Worm (Caenorhabditis elegans) whole organism, late embryonic: ENCODE measurements around the gene serp-1.2.

Experiments used
- C38D4.7 ChIP-seq: fragments of 200-800 bp; sonication (Bioruptor generic); optimal IDR thresholded peaks from 2 replicates; lab custom pipeline; 2018; ENCODE audit warnings: mild to moderate bottlenecking, missing genetic modification characterization, moderate library complexity, missing compliant biosample characterization
- Y22D7AL.16 ChIP-seq: sonication (generic microtip); optimal IDR thresholded peaks from 2 replicates; lab custom pipeline; 2016; ENCODE audit warnings: missing genetic modification characterization, missing compliant biosample characterization
- ceh-14 ChIP-seq: sonication (generic microtip); optimal IDR thresholded peaks from 2 replicates; lab custom pipeline; 2016; ENCODE audit warnings: missing genotype, missing genetic modification characterization, missing compliant biosample characterization
- ceh-19 ChIP-seq: fragments of 200-800 bp; sonication (Bioruptor generic); optimal IDR thresholded peaks from 2 replicates; lab custom pipeline; 2018; ENCODE audit warnings: mild to moderate bottlenecking, missing genetic modification characterization, missing compliant biosample characterization
- ceh-22 ChIP-seq: sonication (generic microtip); optimal IDR thresholded peaks from 2 replicates; lab custom pipeline; 2017; ENCODE audit warnings: missing biosample characterization, missing genetic modification characterization
- ceh-24 ChIP-seq: sonication (generic microtip); optimal IDR thresholded peaks from 2 replicates; lab custom pipeline; 2016; ENCODE audit warnings: mild to moderate bottlenecking, missing genetic modification characterization, missing compliant biosample characterization
- ceh-30 ChIP-seq: fragments of 150-350 bp; optimal IDR thresholded peaks from 2 replicates; lab custom pipeline; 2014; ENCODE audit warnings: missing biosample characterization, missing genetic modification characterization
- ceh-34 ChIP-seq: sonication (generic microtip); optimal IDR thresholded peaks from 2 replicates; lab custom pipeline; 2016; ENCODE audit warnings: mild to moderate bottlenecking, missing genetic modification characterization, missing compliant biosample characterization
- ceh-6 ChIP-seq: fragments of 200-800 bp; sonication (Bioruptor generic); optimal IDR thresholded peaks from 2 replicates; lab custom pipeline; 2018; ENCODE audit warnings: mild to moderate bottlenecking, missing genetic modification characterization, missing compliant biosample characterization
- dmd-4 ChIP-seq: sonication (generic microtip); optimal IDR thresholded peaks from 2 replicates; lab custom pipeline; 2016; ENCODE audit warnings: borderline replicate concordance, missing genetic modification characterization, missing compliant biosample characterization
- elt-2 ChIP-seq: sonication (generic microtip); optimal IDR thresholded peaks from 2 replicates; lab custom pipeline; 2016; ENCODE audit warnings: missing genetic modification reagents, missing genetic modification characterization, missing compliant biosample characterization
- elt-4 ChIP-seq: sonication (generic microtip); optimal IDR thresholded peaks from 2 replicates; lab custom pipeline; 2016; ENCODE audit warnings: missing genetic modification characterization, missing compliant biosample characterization
- eyg-1 ChIP-seq: sonication (generic microtip); optimal IDR thresholded peaks from 2 replicates; lab custom pipeline; 2016; ENCODE audit warnings: missing genotype, missing genetic modification characterization, missing compliant biosample characterization
- fax-1 ChIP-seq: sonication (generic microtip); optimal IDR thresholded peaks from 2 replicates; lab custom pipeline; 2016; ENCODE audit warnings: missing genotype, missing genetic modification characterization, missing compliant biosample characterization
- fkh-10 ChIP-seq: fragments of 150-350 bp; optimal IDR thresholded peaks from 2 replicates; lab custom pipeline; 2014; ENCODE audit warnings: missing biosample characterization, missing genetic modification reagents, missing genetic modification characterization
- fkh-6 ChIP-seq: sonication (generic microtip); optimal IDR thresholded peaks from 2 replicates; lab custom pipeline; 2016; ENCODE audit warnings: missing genetic modification characterization, missing compliant biosample characterization
- gmeb-2 ChIP-seq: sonication (generic microtip); optimal IDR thresholded peaks from 2 replicates; lab custom pipeline; 2016; ENCODE audit warnings: missing genetic modification characterization, inconsistent platforms, missing compliant biosample characterization
- hlh-13 ChIP-seq: fragments of 200-800 bp; sonication (Bioruptor generic); optimal IDR thresholded peaks from 2 replicates; lab custom pipeline; 2018; ENCODE audit warnings: mild to moderate bottlenecking, missing genetic modification characterization, missing compliant biosample characterization
- hlh-6 ChIP-seq: sonication (generic microtip); optimal IDR thresholded peaks from 2 replicates; lab custom pipeline; 2016; ENCODE audit warnings: missing genotype, missing genetic modification characterization, missing compliant biosample characterization
- hlh-8 ChIP-seq: sonication (generic microtip); optimal IDR thresholded peaks from 2 replicates; lab custom pipeline; 2016; ENCODE audit warnings: missing genotype, missing genetic modification characterization, missing compliant biosample characterization
- madf-2 ChIP-seq: sonication (generic microtip); optimal IDR thresholded peaks from 2 replicates; lab custom pipeline; 2017; ENCODE audit warnings: missing genetic modification characterization, missing compliant biosample characterization
- mec-3 ChIP-seq: sonication (generic microtip); optimal IDR thresholded peaks from 2 replicates; lab custom pipeline; 2016; ENCODE audit warnings: borderline replicate concordance, missing genetic modification characterization, missing compliant biosample characterization
- nfya-1 ChIP-seq: sonication (generic microtip); optimal IDR thresholded peaks from 2 replicates; lab custom pipeline; 2017; ENCODE audit warnings: missing genetic modification characterization, mild to moderate bottlenecking, missing compliant biosample characterization, antibody characterized with exemption, moderate library complexity
- nhr-232 ChIP-seq: sonication (generic microtip); optimal IDR thresholded peaks from 2 replicates; lab custom pipeline; 2016; ENCODE audit warnings: missing genetic modification characterization, missing compliant biosample characterization
- npax-4 ChIP-seq: sonication (generic microtip); optimal IDR thresholded peaks from 2 replicates; lab custom pipeline; 2016; ENCODE audit warnings: missing genetic modification characterization, missing compliant biosample characterization
- odd-2 ChIP-seq: sonication (generic microtip); optimal IDR thresholded peaks from 2 replicates; lab custom pipeline; 2017; ENCODE audit warnings: antibody characterized with exemption, mild to moderate bottlenecking, missing genetic modification characterization, missing compliant biosample characterization
- pat-9 ChIP-seq: fragments of 200-800 bp; sonication (Bioruptor generic); optimal IDR thresholded peaks from 2 replicates; lab custom pipeline; 2018; ENCODE audit warnings: mild to moderate bottlenecking, missing genetic modification characterization, moderate library complexity, missing compliant biosample characterization
- pha-2 ChIP-seq: sonication (generic microtip); optimal IDR thresholded peaks from 2 replicates; lab custom pipeline; 2017; ENCODE audit warnings: mild to moderate bottlenecking, missing genetic modification characterization, missing compliant biosample characterization
- pqm-1 ChIP-seq: sonication (generic microtip); optimal IDR thresholded peaks from 2 replicates; lab custom pipeline; 2016; ENCODE audit warnings: missing genetic modification characterization, missing compliant biosample characterization
- rnt-1 ChIP-seq: sonication (generic microtip); optimal IDR thresholded peaks from 2 replicates; lab custom pipeline; 2016; ENCODE audit warnings: missing genetic modification characterization, missing compliant biosample characterization
- sox-2 ChIP-seq: fragments of 200-800 bp; sonication (Bioruptor generic); IDR thresholded peaks from 2 replicates; pipeline ENCODE4 v1.3.6; 2022; ENCODE audit warnings: missing genetic modification reagents, missing genetic modification characterization, missing compliant biosample characterization
- sox-4 ChIP-seq: sonication (generic microtip); optimal IDR thresholded peaks from 2 replicates; lab custom pipeline; 2017; ENCODE audit warnings: mild to moderate bottlenecking, missing genetic modification characterization, inconsistent platforms, missing compliant biosample characterization
- unc-3 ChIP-seq, 2 experiments: fragments of 200-800 bp in 1 of 2; sonication (Bioruptor generic) in 1 of 2; sonication (generic microtip) in 1 of 2; conservative IDR thresholded peaks in 1 of 2; optimal IDR thresholded peaks in 1 of 2; 2 replicates each; pipeline versions ENCODE4 v1.3.6 to Lab custom; 2016 to 2022; ENCODE audit warnings: missing compliant biosample characterization in 2 of 2, missing genetic modification characterization in 2 of 2, missing genetic modification reagents in 1 of 2
- unc-42 ChIP-seq: sonication (generic microtip); optimal IDR thresholded peaks from 2 replicates; lab custom pipeline; 2016; ENCODE audit warnings: missing genotype, missing genetic modification characterization, missing compliant biosample characterization
- unc-55 ChIP-seq: sonication (generic microtip); optimal IDR thresholded peaks from 2 replicates; lab custom pipeline; 2017; ENCODE audit warnings: missing biosample characterization, missing genetic modification reagents, missing genetic modification characterization
- unc-86 ChIP-seq: sonication (generic microtip); optimal IDR thresholded peaks from 2 replicates; lab custom pipeline; 2016; ENCODE audit warnings: missing genetic modification characterization, missing compliant biosample characterization
- zip-5 ChIP-seq: sonication (generic microtip); optimal IDR thresholded peaks from 2 replicates; lab custom pipeline; 2016; ENCODE audit warnings: missing genetic modification characterization, missing compliant biosample characterization
- ztf-16 ChIP-seq: sonication (generic microtip); optimal IDR thresholded peaks from 2 replicates; lab custom pipeline; 2017; ENCODE audit warnings: missing genetic modification characterization, missing compliant biosample characterization

Gene serp-1.2

ce11 chrIV:8211747-8212146, 13.7 kb upstream of the serp-1.2 start, which contains the start of gene C07G1.7:
C07G1.7 (minus strand) TSS chrIV:8211847.
- TF ChIP-seq fkh-10 (GFP tag; lab: Kevin White, UChicago): no peak
- no peak for TF ChIP-seq elt-4
- no peak for TF ChIP-seq gmeb-2 (tag; lab: Kevin White, UChicago)
- TF ChIP-seq pha-2 (tag; lab: Kevin White, UChicago): no peak
- TF ChIP-seq hlh-6: no peak
- TF ChIP-seq unc-86 (tag; lab: Kevin White, UChicago): no peak
- TF ChIP-seq nhr-232 (tag; lab: Kevin White, UChicago): no peak
- TF ChIP-seq hlh-13: no peak
- no peak for TF ChIP-seq odd-2 (tag; lab: Kevin White, UChicago)
- no peak for TF ChIP-seq sox-4 (tag; lab: Kevin White, UChicago)
- TF ChIP-seq mec-3 (tag; lab: Kevin White, UChicago): no peak

ce11 chrIV:8219987-8220386, 5.5 kb upstream of the serp-1.2 start, which contains the start of gene ocr-2:
ocr-2 (minus strand) TSS chrIV:8220087.
- TF ChIP-seq sox-4 (tag; lab: Kevin White, UChicago): no peak
- no peak for TF ChIP-seq Y22D7AL.16 (tag; lab: Kevin White, UChicago)
- TF ChIP-seq zip-5: no peak
- no peak for TF ChIP-seq ceh-14 (tag; lab: Kevin White, UChicago)
- TF ChIP-seq rnt-1 (tag; lab: Kevin White, UChicago): no peak
- no peak for TF ChIP-seq sox-2 (GFP tag; lab: Robert Waterston, UW)
- TF ChIP-seq C38D4.7: no peak
- no peak for TF ChIP-seq hlh-8 (tag; lab: Kevin White, UChicago)
- no peak for TF ChIP-seq nfya-1 (tag; lab: Kevin White, UChicago)
- TF ChIP-seq pat-9 (tag; lab: Kevin White, UChicago): no peak
- no peak for TF ChIP-seq dmd-4 (tag; lab: Kevin White, UChicago)
- no peak for TF ChIP-seq npax-4 (tag; lab: Kevin White, UChicago)
- no peak for TF ChIP-seq fax-1 (tag; lab: Kevin White, UChicago)
- no peak for TF ChIP-seq ztf-16 (tag; lab: Kevin White, UChicago)
- TF ChIP-seq elt-2 (tag; lab: Kevin White, UChicago): no peak
- TF ChIP-seq unc-86 (tag; lab: Kevin White, UChicago): no peak
- TF ChIP-seq ceh-30 (tag; lab: Kevin White, UChicago): no peak

DNA sequence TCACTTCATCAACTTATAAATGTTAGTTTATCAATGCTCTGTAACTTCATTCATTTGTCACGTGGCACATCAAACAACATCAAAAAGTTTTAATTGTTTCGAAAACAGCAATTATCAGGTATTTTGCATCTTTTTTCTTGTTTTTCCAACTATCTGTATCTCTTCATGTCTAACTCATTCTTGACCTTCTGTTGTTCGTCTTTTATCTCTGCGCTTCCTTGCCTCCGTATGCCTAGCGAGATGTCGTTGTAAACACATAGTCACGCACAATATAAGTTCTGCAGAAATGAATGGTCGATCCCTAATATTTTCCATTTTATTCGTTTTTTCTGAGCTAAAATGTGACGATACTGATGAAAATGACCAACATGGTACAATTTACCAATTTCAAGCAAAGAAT, 3.5 kb upstream of the serp-1.2 start, which contains the start of gene gpx-6:
TSS of gene gpx-6 (plus strand) at position 257 of the 400 bp plus-strand sequence.
- no peak for TF ChIP-seq fax-1 (tag; lab: Kevin White, UChicago)
- no peak for TF ChIP-seq unc-42
- no peak for TF ChIP-seq ceh-19
- TF ChIP-seq pat-9 (tag; lab: Kevin White, UChicago): no peak
- TF ChIP-seq madf-2 (tag; lab: Kevin White, UChicago): no peak
- no peak for TF ChIP-seq fkh-10 (GFP tag; lab: Kevin White, UChicago)
- TF ChIP-seq ceh-6: no peak
- no peak for TF ChIP-seq unc-3 (GFP tag; conservative IDR thresholded peaks at IDR 0.05; lab: Robert Waterston, UW)
- no peak for TF ChIP-seq unc-3 (tag; optimal IDR thresholded peaks at IDR 0.05; lab: Kevin White, UChicago)
- no peak for TF ChIP-seq ceh-24 (tag; lab: Kevin White, UChicago)
- TF ChIP-seq fkh-6: no peak
- TF ChIP-seq C38D4.7: no peak
- no peak for TF ChIP-seq pha-2 (tag; lab: Kevin White, UChicago)
- no peak for TF ChIP-seq eyg-1 (tag; lab: Kevin White, UChicago)
- no peak for TF ChIP-seq unc-55 (GFP tag; lab: Kevin White, UChicago)
- TF ChIP-seq mec-3 (tag; lab: Kevin White, UChicago): no peak
- TF ChIP-seq pqm-1: no peak
- TF ChIP-seq ceh-34 (tag; lab: Kevin White, UChicago): no peak
- TF ChIP-seq ceh-22 (tag; lab: Kevin White, UChicago): no peak
